Fruit fly (Drosophila melanogaster) whole organism, embryonic: ENCODE measurements around the gene SIDL.

Source experiments
- CG10321 ChIP-seq: fragments of 200-800 bp; sonication (Bioruptor generic); IDR thresholded peaks from 2 replicates; pipeline ENCODE4 v1.3.6; 2022; ENCODE audit warnings: missing biosample characterization, missing genetic modification characterization
- CG12769 ChIP-seq: fragments of 200-800 bp; sonication (Bioruptor generic); optimal IDR thresholded peaks from 2 replicates; lab custom pipeline; 2019; ENCODE audit warnings: missing biosample characterization, mild to moderate bottlenecking, missing genetic modification characterization, moderate library complexity
- CG13775 ChIP-seq: fragments of 200-800 bp; sonication (Bioruptor generic); optimal IDR thresholded peaks from 3 replicates; lab custom pipeline; 2017; ENCODE audit warnings: missing biosample characterization, mild to moderate bottlenecking, missing genetic modification characterization
- CG14965 ChIP-seq: fragments of 200-800 bp; sonication (Bioruptor generic); optimal IDR thresholded peaks from 2 replicates; lab custom pipeline; 2016; ENCODE audit warnings: missing biosample characterization, missing genetic modification characterization, borderline replicate concordance
- CG17385 ChIP-seq: fragments of 200-800 bp; sonication (Bioruptor generic); optimal IDR thresholded peaks from 3 replicates; lab custom pipeline; 2018; ENCODE audit warnings: missing biosample characterization, mild to moderate bottlenecking, missing genetic modification characterization
- CG17912 ChIP-seq: fragments of 200-800 bp; sonication (Bioruptor generic); optimal IDR thresholded peaks from 2 replicates; lab custom pipeline; 2018; ENCODE audit warnings: missing biosample characterization, mild to moderate bottlenecking, missing genetic modification characterization
- CG18764 ChIP-seq: fragments of 200-800 bp; sonication (Bioruptor generic); optimal IDR thresholded peaks from 3 replicates; lab custom pipeline; 2016; ENCODE audit warnings: missing biosample characterization, missing genetic modification characterization
- CG32532 ChIP-seq: fragments of 200-800 bp; sonication (Bioruptor generic); IDR thresholded peaks from 2 replicates; pipeline ENCODE4 v1.3.6; 2022; ENCODE audit warnings: missing biosample characterization, missing genetic modification characterization
- CG33557 ChIP-seq: fragments of 200-800 bp; sonication (Bioruptor generic); optimal IDR thresholded peaks from 2 replicates; lab custom pipeline; 2019; ENCODE audit warnings: missing biosample characterization, mild to moderate bottlenecking, missing genetic modification characterization, moderate library complexity
- CG3995 ChIP-seq: fragments of 200-800 bp; sonication (Bioruptor generic); optimal IDR thresholded peaks from 3 replicates; lab custom pipeline; 2016; ENCODE audit warnings: missing biosample characterization, missing genetic modification characterization
- CG6765 ChIP-seq: fragments of 200-800 bp; sonication (Bioruptor generic); optimal IDR thresholded peaks from 3 replicates; lab custom pipeline; 2017; ENCODE audit warnings: missing biosample characterization, mild to moderate bottlenecking, missing genetic modification characterization
- CG6791 ChIP-seq: fragments of 200-800 bp; sonication (Bioruptor generic); IDR thresholded peaks from 3 replicates; pipeline ENCODE4 v1.3.6; 2022; ENCODE audit warnings: missing biosample characterization, missing genetic modification characterization; ENCODE audit not compliant: partially characterized antibody
- CG7839 ChIP-seq: fragments of 200-800 bp; sonication (Bioruptor generic); optimal IDR thresholded peaks from 3 replicates; lab custom pipeline; 2018; ENCODE audit warnings: missing biosample characterization, mild to moderate bottlenecking, missing genetic modification characterization, moderate library complexity
- CG8478 ChIP-seq: fragments of >200 bp; optimal IDR thresholded peaks from 2 replicates; lab custom pipeline; 2018
- CG9609 ChIP-seq: fragments of 200-800 bp; sonication (Bioruptor generic); optimal IDR thresholded peaks from 3 replicates; lab custom pipeline; 2016; ENCODE audit warnings: missing biosample characterization, missing genetic modification characterization
- Chrac-16 ChIP-seq: fragments of 200-800 bp; sonication (Bioruptor generic); optimal IDR thresholded peaks from 3 replicates; lab custom pipeline; 2016; ENCODE audit warnings: missing biosample characterization, missing genetic modification characterization
- Deaf1 ChIP-seq: fragments of 200-800 bp; optimal IDR thresholded peaks from 3 replicates; lab custom pipeline; 2019; ENCODE audit warnings: missing biosample characterization, mild to moderate bottlenecking, missing genetic modification characterization, moderate library complexity
- Dll ChIP-seq: fragments of 200-800 bp; sonication (Bioruptor generic); IDR thresholded peaks from 4 replicates; pipeline ENCODE4 v1.3.6; 2022; ENCODE audit warnings: missing biosample characterization, missing genetic modification characterization; ENCODE audit not compliant: partially characterized antibody
- Doc2 ChIP-seq: fragments of 200-800 bp; sonication (Bioruptor generic); IDR thresholded peaks from 2 replicates; pipeline ENCODE4 v1.3.6; 2022; ENCODE audit warnings: missing biosample characterization, missing genetic modification characterization
- E2f2 ChIP-seq: fragments of 200-800 bp; sonication (Bioruptor generic); IDR thresholded peaks from 2 replicates; pipeline ENCODE4 v1.3.6; 2022; ENCODE audit warnings: missing biosample characterization, missing genetic modification characterization
- Hr78 ChIP-seq, 2 experiments: fragments of 200-800 bp in 1 of 2; fragments of >200 bp in 1 of 2; sonication (Bioruptor generic) in 1 of 2; optimal IDR thresholded peaks; 2 replicates each; lab custom pipeline; 2017 to 2019; ENCODE audit warnings: missing biosample characterization in 2 of 2, missing genetic modification characterization in 2 of 2, mild to moderate bottlenecking in 1 of 2, moderate library complexity in 1 of 2
- Opbp ChIP-seq: fragments of 200-800 bp; sonication (Bioruptor generic); IDR thresholded peaks from 3 replicates; pipeline ENCODE4 v1.3.6; 2022; ENCODE audit warnings: missing biosample characterization, missing genetic modification characterization; ENCODE audit not compliant: partially characterized antibody
- Pdp1 ChIP-seq, 2 experiments: fragments of 200-800 bp; sonication (Bioruptor generic); optimal IDR thresholded peaks; 3 replicates each; lab custom pipeline; 2016; ENCODE audit warnings: missing biosample characterization in 2 of 2, missing genetic modification characterization in 2 of 2, mild to moderate bottlenecking in 1 of 2, moderate library complexity in 1 of 2
- Tbp ChIP-seq: fragments of >200 bp; optimal IDR thresholded peaks from 2 replicates; lab custom pipeline; 2018; ENCODE audit warnings: missing biosample characterization, missing genetic modification characterization
- Xbp1 ChIP-seq: fragments of 200-800 bp; sonication (Bioruptor generic); optimal IDR thresholded peaks from 3 replicates; lab custom pipeline; 2016; ENCODE audit warnings: missing biosample characterization, mild to moderate bottlenecking, missing genetic modification characterization
- disco-r ChIP-seq: fragments of 200-800 bp; sonication (Bioruptor generic); optimal IDR thresholded peaks from 2 replicates; lab custom pipeline; 2016; ENCODE audit warnings: missing biosample characterization, missing genetic modification characterization
- dm ChIP-seq: fragments of 200-800 bp; sonication (Bioruptor generic); optimal IDR thresholded peaks from 3 replicates; lab custom pipeline; 2016; ENCODE audit warnings: missing biosample characterization, missing genetic modification characterization
- exex ChIP-seq: fragments of 200-800 bp; sonication (Bioruptor generic); optimal IDR thresholded peaks from 4 replicates; lab custom pipeline; 2018; ENCODE audit warnings: missing biosample characterization, mild to moderate bottlenecking, missing genetic modification characterization, moderate library complexity
- ftz-f1 ChIP-seq: fragments of 200-800 bp; sonication (Bioruptor generic); optimal IDR thresholded peaks from 2 replicates; lab custom pipeline; 2016; ENCODE audit warnings: missing biosample characterization, missing genetic modification characterization
- gcm ChIP-seq: fragments of 200-800 bp; sonication (Bioruptor generic); optimal IDR thresholded peaks from 2 replicates; lab custom pipeline; 2019; ENCODE audit warnings: missing biosample characterization, mild to moderate bottlenecking, missing genetic modification characterization, moderate library complexity
- lbe ChIP-seq: fragments of 200-800 bp; sonication (Bioruptor generic); optimal IDR thresholded peaks from 2 replicates; lab custom pipeline; 2016; ENCODE audit warnings: missing biosample characterization, mild to moderate bottlenecking, missing genetic modification characterization
- mirr ChIP-seq: fragments of 200-800 bp; sonication (Bioruptor generic); optimal IDR thresholded peaks from 3 replicates; lab custom pipeline; 2018; ENCODE audit warnings: missing biosample characterization, mild to moderate bottlenecking, missing genetic modification characterization
- nerfin-1 ChIP-seq: fragments of 200-800 bp; sonication (Bioruptor generic); optimal IDR thresholded peaks from 3 replicates; lab custom pipeline; 2019; ENCODE audit warnings: missing biosample characterization, mild to moderate bottlenecking, missing genetic modification characterization, moderate library complexity
- pzg ChIP-seq: fragments of 200-800 bp; sonication (Bioruptor generic); optimal IDR thresholded peaks from 3 replicates; lab custom pipeline; 2018; ENCODE audit warnings: missing biosample characterization, mild to moderate bottlenecking, missing genetic modification characterization, moderate library complexity
- salm ChIP-seq: fragments of 200-800 bp; sonication (Bioruptor generic); optimal IDR thresholded peaks from 2 replicates; lab custom pipeline; 2018; ENCODE audit warnings: missing biosample characterization, mild to moderate bottlenecking, missing genetic modification characterization
- schlank ChIP-seq: fragments of 200-800 bp; sonication (Bioruptor generic); optimal IDR thresholded peaks from 2 replicates; lab custom pipeline; 2018; ENCODE audit warnings: missing biosample characterization, mild to moderate bottlenecking, missing genetic modification characterization
- sd ChIP-seq: fragments of 200-800 bp; sonication (Bioruptor generic); optimal IDR thresholded peaks from 3 replicates; lab custom pipeline; 2018; ENCODE audit warnings: missing biosample characterization, mild to moderate bottlenecking, missing genetic modification characterization, moderate library complexity
- sr ChIP-seq: fragments of 200-800 bp; sonication (Bioruptor generic); IDR thresholded peaks from 3 replicates; pipeline ENCODE4 v1.3.6; 2022; ENCODE audit warnings: missing biosample characterization, missing genetic modification characterization
- tll ChIP-seq, 2 experiments: fragments of 200-800 bp in 1 of 2; fragments of >200 bp in 1 of 2; sonication (Bioruptor generic) in 1 of 2; optimal IDR thresholded peaks; 2 replicates each; lab custom pipeline; 2017 to 2019; ENCODE audit warnings: missing biosample characterization in 2 of 2, missing genetic modification characterization in 2 of 2, mild to moderate bottlenecking in 1 of 2, moderate library complexity in 1 of 2
- unc-4 ChIP-seq: fragments of 200-800 bp; sonication (Bioruptor generic); IDR thresholded peaks from 2 replicates; pipeline ENCODE4 v1.3.6; 2022; ENCODE audit warnings: missing biosample characterization, missing genetic modification characterization; ENCODE audit not compliant: partially characterized antibody
- wdn ChIP-seq: fragments of 200-800 bp; sonication (Bioruptor generic); IDR thresholded peaks from 2 replicates; pipeline ENCODE4 v1.3.6; 2022; ENCODE audit warnings: missing biosample characterization, missing genetic modification characterization
- z ChIP-seq: fragments of 200-800 bp; sonication (Bioruptor generic); IDR thresholded peaks from 3 replicates; pipeline ENCODE4 v1.3.6; 2022; ENCODE audit warnings: missing biosample characterization, missing genetic modification characterization
- zf30C ChIP-seq: fragments of 200-800 bp; sonication (Bioruptor generic); optimal IDR thresholded peaks from 3 replicates; lab custom pipeline; 2018; ENCODE audit warnings: missing biosample characterization, mild to moderate bottlenecking, missing genetic modification characterization

The SIDL gene

dm6 chr3R:15243452-15243851 lies 24.8 kb upstream of the SIDL start (continued):
- TF ChIP-seq schlank (no peak), CG10321 (GFP tag; lab: Robert Waterston, UW) (peak; percentile 97), Doc2 (no peak), ftz-f1 (peak; percentile 53), CG6791 (GFP tag; lab: Robert Waterston, UW) (0 out of 3 replicates have a peak, but pooled peaks have one; percentile 6), CG14965 (GFP tag; lab: Kevin White, UChicago) (no peak), Hr78 (GFP tag; optimal IDR thresholded peaks at IDR 0.05; lab: Kevin White, UChicago) (peak in 1 of 2 experiments; percentile 68), sd (tag; lab: Kevin White, UChicago) (peak; percentile 97), Chrac-16 (no peak), lbe (GFP tag; lab: Kevin White, UChicago) (peak; percentile 30), wdn (GFP tag; lab: Robert Waterston, UW) (no peak), CG6765 (GFP tag; lab: Kevin White, UChicago) (no peak), CG8478 (lab: Kevin White, UChicago) (peak; percentile 88), E2f2 (0 out of 2 replicates have a peak, but pooled peaks have one; percentile 20), Xbp1 (GFP tag; lab: Kevin White, UChicago) (no peak), zf30C (GFP tag; lab: Kevin White, UChicago) (no peak), mirr (GFP tag; lab: Kevin White, UChicago) (no peak), nerfin-1 (tag; lab: Kevin White, UChicago) (peak; percentile 56), Dll (GFP tag; lab: Robert Waterston, UW) (peak; percentile 28; the same call in 1 of the 4 replicates), CG7839 (tag; lab: Kevin White, UChicago) (no peak), gcm (GFP tag; lab: Kevin White, UChicago) (peak; percentile 85), tll (GFP tag; optimal IDR thresholded peaks at IDR 0.05; lab: Kevin White, UChicago) (peak in 1 of 2 experiments; percentile 16), CG12769 (tag; lab: Kevin White, UChicago) (peak; percentile 41), dm (GFP tag; lab: Kevin White, UChicago) (peak; percentile 94), CG33557 (GFP tag; lab: Kevin White, UChicago) (peak; percentile 8), pzg (GFP tag; lab: Kevin White, UChicago) (peak; percentile 5), disco-r (GFP tag; lab: Kevin White, UChicago) (no peak), CG18764 (no peak), Opbp (GFP tag; lab: Robert Waterston, UW) (0 out of 3 replicates have a peak, but pooled peaks have one; percentile 9), CG17385 (no peak), salm (no peak), Tbp (GFP tag; lab: Kevin White, UChicago) (no peak), unc-4 (no peak)
- TF ChIP-seq, all 482 proteins: peak for 59

DNA sequence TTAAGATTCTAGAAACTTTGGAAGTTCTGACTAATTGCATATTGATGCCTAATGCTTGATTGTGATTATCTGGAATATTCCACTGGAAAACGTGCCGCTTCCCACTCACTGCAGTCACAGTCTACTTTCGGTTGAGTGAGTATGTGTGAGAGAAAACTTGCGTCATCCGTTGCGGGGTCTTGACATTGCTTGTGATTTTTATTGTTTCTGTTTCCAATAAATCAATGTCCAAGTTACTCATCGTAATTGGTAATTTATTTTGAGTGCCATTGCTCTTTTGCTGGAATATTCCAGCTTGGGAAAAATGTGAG lies 24.3 kb upstream of the SIDL start:
- TF ChIP-seq Deaf1: no peak
- peak; percentile 46 for TF ChIP-seq CG3995 (GFP tag; lab: Kevin White, UChicago)
- peak; percentile 64 for TF ChIP-seq CG17912
- TF ChIP-seq Pdp1 (GFP tag; optimal IDR thresholded peaks at IDR 0.05; lab: Kevin White, UChicago): peak in 1 of 2 experiments; percentile 95
- TF ChIP-seq exex: peak; percentile 7
- peak in 1 of 2 experiments; percentile 45 for TF ChIP-seq Hr78 (GFP tag; optimal IDR thresholded peaks at IDR 0.05; lab: Kevin White, UChicago)
- no peak for TF ChIP-seq CG13775 (GFP tag; lab: Kevin White, UChicago)
- TF ChIP-seq sr (GFP tag; lab: Robert Waterston, UW): peak; percentile 70
- 0 out of 2 replicates have a peak, but pooled peaks have one; percentile 40 for TF ChIP-seq CG32532 (GFP tag; lab: Robert Waterston, UW)
- TF ChIP-seq CG9609 (GFP tag; lab: Kevin White, UChicago): no peak
- peak; percentile 59; the same call in 1 of the 3 replicates for TF ChIP-seq z (GFP tag; lab: Robert Waterston, UW)
- no peak for TF ChIP-seq Chrac-16
